Worm (Caenorhabditis elegans): ENCODE results near the gene srw-122.
"Not testable (repeated sequence)": the region's sequence is repeated elsewhere in the genome, so short reads cannot be mapped to it uniquely, and the experiment has no call there.

Gene srw-122

DNA sequence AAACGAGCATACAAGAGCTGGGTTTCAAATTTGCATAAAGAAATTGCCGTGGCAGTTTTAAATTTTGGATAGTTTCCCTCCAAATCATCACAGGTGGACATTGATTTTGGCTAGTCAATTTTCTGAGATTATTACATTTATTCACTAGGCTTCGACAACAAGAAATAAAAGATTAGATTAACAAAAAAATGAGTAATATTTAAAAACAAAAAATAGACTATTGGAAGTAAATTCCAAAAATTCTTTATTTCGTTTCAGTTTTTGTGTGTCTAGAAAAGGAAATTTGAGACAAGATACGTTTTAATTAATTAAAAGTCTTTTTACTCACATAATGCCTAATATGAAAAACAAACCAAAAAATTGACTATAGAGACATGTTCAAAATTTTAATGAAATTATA lies 6.2 kb upstream of the srw-122 start, which contains the start of gene srw-142:
srw-142 (minus strand) TSS at position 101 of the 400 bp plus-strand sequence.
- TF ChIP-seq tra-4 (tag; optimal IDR thresholded peaks at IDR 0.05): no peak
- no peak for TF ChIP-seq sea-1 (GFP tag; conservative IDR thresholded peaks at IDR 0.05)
- no peak for TF ChIP-seq B0310.2 (tag; optimal IDR thresholded peaks at IDR 0.05)
- no peak for TF ChIP-seq scrt-1 (GFP tag; IDR thresholded peaks at IDR 0.05)
- no peak for TF ChIP-seq tbx-37 (GFP tag; conservative IDR thresholded peaks at IDR 0.05)
- TF ChIP-seq F13C5.2 (tag; optimal IDR thresholded peaks at IDR 0.05): no peak
- TF ChIP-seq flt-1 (GFP tag; IDR thresholded peaks at IDR 0.05): no peak
- no peak for TF ChIP-seq tbx-11 (GFP tag; IDR thresholded peaks at IDR 0.05)
- TF ChIP-seq ceh-36 (tag; optimal IDR thresholded peaks at IDR 0.05): no peak
- TF ChIP-seq ets-7 (tag; optimal IDR thresholded peaks at IDR 0.05): no peak
- TF ChIP-seq pes-1 (GFP tag; IDR thresholded peaks at IDR 0.05): no peak
- TF ChIP-seq ama-1 (optimal IDR thresholded peaks at IDR 0.05): no peak
- TF ChIP-seq hmg-4 (GFP tag; optimal IDR thresholded peaks at IDR 0.05): no peak
- no peak for TF ChIP-seq hmbx-1 (tag; optimal IDR thresholded peaks at IDR 0.05)
- no peak for TF ChIP-seq hnd-1 (tag; optimal IDR thresholded peaks at IDR 0.05)

- not testable (repeated sequence) for TF ChIP-seq flt-1 (GFP tag; IDR thresholded peaks at IDR 0.05); tra-4 (tag; optimal IDR thresholded peaks at IDR 0.05); ceh-36 (tag; optimal IDR thresholded peaks at IDR 0.05)
These were observed 3.3 kb upstream of the srw-122 start, which contains the start of gene srh-248 for ce11 chrV:2955342-2955741. TSS of gene srh-248 (minus strand) at chrV:2955442.

ce11 chrV:2945602-2946001 lies 6.4 kb downstream of the srw-122 start, which contains the start of gene srh-87:
TSS of gene srh-87 (minus strand) at chrV:2945702.
- TF ChIP-seq ama-1 (optimal IDR thresholded peaks at IDR 0.05) (no peak), aly-1 (tag; optimal IDR thresholded peaks at IDR 0.05) (no peak), tra-4 (tag; optimal IDR thresholded peaks at IDR 0.05) (no peak), ets-7 (tag; optimal IDR thresholded peaks at IDR 0.05) (no peak), flt-1 (GFP tag; IDR thresholded peaks at IDR 0.05) (no peak), ceh-13 (GFP tag; optimal IDR thresholded peaks at IDR 0.05) (no peak), pes-1 (GFP tag; IDR thresholded peaks at IDR 0.05) (no peak), ceh-36 (tag; optimal IDR thresholded peaks at IDR 0.05) (no peak), hnd-1 (tag; optimal IDR thresholded peaks at IDR 0.05) (no peak), hmg-4 (GFP tag; optimal IDR thresholded peaks at IDR 0.05) (no peak), hmbx-1 (tag; optimal IDR thresholded peaks at IDR 0.05) (no peak), tbx-37 (GFP tag; conservative IDR thresholded peaks at IDR 0.05) (no peak), scrt-1 (GFP tag; IDR thresholded peaks at IDR 0.05) (no peak), F13C5.2 (tag; optimal IDR thresholded peaks at IDR 0.05) (no peak), sea-1 (GFP tag; conservative IDR thresholded peaks at IDR 0.05) (no peak), tbx-11 (GFP tag; IDR thresholded peaks at IDR 0.05) (no peak), B0310.2 (tag; optimal IDR thresholded peaks at IDR 0.05) (no peak)

DNA sequence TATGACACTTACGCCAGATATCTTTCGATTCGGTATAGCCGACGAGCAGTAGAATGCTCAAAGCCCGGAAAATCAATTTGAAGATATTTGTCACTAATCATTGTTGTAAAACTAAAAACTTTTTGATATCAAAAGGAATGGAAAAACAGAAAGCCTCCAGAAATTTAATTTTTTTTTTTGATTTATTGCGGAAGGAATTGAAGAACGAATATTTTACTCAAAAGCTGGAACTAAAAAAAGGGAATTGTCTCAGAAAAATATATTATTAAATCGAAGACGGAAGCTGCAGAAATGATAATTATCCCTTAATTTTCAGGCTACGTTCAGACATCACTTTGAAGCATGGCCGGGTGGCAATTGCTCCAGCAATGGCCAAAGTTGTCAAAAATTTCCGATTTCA lies 8.1 kb downstream of the srw-122 start, which contains the start of gene srw-137:
srw-137 (minus strand) TSS at position 101 of the 400 bp plus-strand sequence.
- TF ChIP-seq hmg-4 (GFP tag; optimal IDR thresholded peaks at IDR 0.05): no peak
- TF ChIP-seq flt-1 (GFP tag; IDR thresholded peaks at IDR 0.05): no peak
- TF ChIP-seq hmbx-1 (tag; optimal IDR thresholded peaks at IDR 0.05): no peak
- no peak for TF ChIP-seq tra-4 (tag; optimal IDR thresholded peaks at IDR 0.05)
- no peak for TF ChIP-seq tbx-37 (GFP tag; conservative IDR thresholded peaks at IDR 0.05)
- TF ChIP-seq tbx-11 (GFP tag; IDR thresholded peaks at IDR 0.05): no peak
- no peak for TF ChIP-seq B0310.2 (tag; optimal IDR thresholded peaks at IDR 0.05)
- no peak for TF ChIP-seq pes-1 (GFP tag; IDR thresholded peaks at IDR 0.05)
- no peak for TF ChIP-seq sea-1 (GFP tag; conservative IDR thresholded peaks at IDR 0.05)
- no peak for TF ChIP-seq aly-1 (tag; optimal IDR thresholded peaks at IDR 0.05)
- no peak for TF ChIP-seq F13C5.2 (tag; optimal IDR thresholded peaks at IDR 0.05)
- TF ChIP-seq ama-1 (optimal IDR thresholded peaks at IDR 0.05): no peak
- no peak for TF ChIP-seq ceh-36 (tag; optimal IDR thresholded peaks at IDR 0.05)
- no peak for TF ChIP-seq hnd-1 (tag; optimal IDR thresholded peaks at IDR 0.05)
- no peak for TF ChIP-seq ceh-13 (GFP tag; optimal IDR thresholded peaks at IDR 0.05)
- no peak for TF ChIP-seq scrt-1 (GFP tag; IDR thresholded peaks at IDR 0.05)
- no peak for TF ChIP-seq ets-7 (tag; optimal IDR thresholded peaks at IDR 0.05)

DNA sequence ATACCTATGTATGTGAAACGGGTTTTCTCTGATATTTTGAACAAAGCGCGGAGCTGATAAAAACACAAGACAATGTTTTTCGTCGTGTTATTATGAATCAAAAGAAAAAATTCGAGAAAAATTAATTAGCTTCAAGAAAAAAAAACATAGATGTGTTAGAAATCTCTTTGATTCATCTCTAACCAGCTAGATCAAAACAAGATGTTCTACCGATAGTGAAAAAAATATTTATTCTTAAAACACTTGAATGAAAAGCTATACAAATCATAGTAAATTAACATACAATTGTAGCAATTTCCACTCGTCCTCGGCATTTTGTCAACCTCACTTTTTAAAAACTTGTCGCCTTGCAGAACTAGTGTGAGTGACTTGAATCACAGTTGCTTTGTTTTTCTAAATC lies 9.8 kb downstream of the srw-122 start:
- no peak for TF ChIP-seq tra-4 (tag; optimal IDR thresholded peaks at IDR 0.05)

ce11 chrV:2941405-2941804 lies 10.6 kb downstream of the srw-122 start, which contains the start of gene srw-143:
TSS of gene srw-143 (minus strand) at chrV:2941505.
- TF ChIP-seq tra-4 (tag; optimal IDR thresholded peaks at IDR 0.05) (no peak), flt-1 (GFP tag; IDR thresholded peaks at IDR 0.05) (no peak), hmg-4 (GFP tag; optimal IDR thresholded peaks at IDR 0.05) (no peak), ama-1 (optimal IDR thresholded peaks at IDR 0.05) (no peak), ets-7 (tag; optimal IDR thresholded peaks at IDR 0.05) (no peak), hnd-1 (tag; optimal IDR thresholded peaks at IDR 0.05) (no peak), hmbx-1 (tag; optimal IDR thresholded peaks at IDR 0.05) (no peak), tbx-37 (GFP tag; conservative IDR thresholded peaks at IDR 0.05) (no peak), sea-1 (GFP tag; conservative IDR thresholded peaks at IDR 0.05) (no peak), B0310.2 (tag; optimal IDR thresholded peaks at IDR 0.05) (no peak), pes-1 (GFP tag; IDR thresholded peaks at IDR 0.05) (no peak), ceh-13 (GFP tag; optimal IDR thresholded peaks at IDR 0.05) (no peak)

- TF ChIP-seq hmbx-1 (tag; optimal IDR thresholded peaks at IDR 0.05): no peak
These were observed 13.5 kb downstream of the srw-122 start, which contains the start of gene srw-141 for ce11 chrV:2938497-2938896. TSS of gene srw-141 (minus strand) at chrV:2938597.

DNA sequence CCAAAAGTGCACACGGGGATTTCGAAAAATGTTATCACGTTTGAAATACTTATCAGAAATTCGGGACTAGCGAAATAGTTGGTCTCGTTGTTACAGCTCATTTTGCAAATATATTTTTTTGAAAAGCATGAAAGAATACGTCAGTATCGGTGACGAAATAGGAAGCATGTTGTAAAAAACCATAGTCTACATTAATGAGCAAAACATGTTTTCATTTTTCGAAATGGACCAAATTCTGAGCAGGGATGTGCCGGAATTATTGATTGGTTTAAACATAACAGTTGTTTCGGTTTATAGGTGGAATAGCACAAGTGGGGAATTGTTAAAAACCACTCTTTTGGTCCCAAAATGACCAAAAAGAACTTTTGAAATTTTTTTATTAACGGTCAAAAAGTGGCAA lies 17.9 kb downstream of the srw-122 start, which contains the start of gene srh-247:
srh-247 (minus strand) TSS at position 101 of the 400 bp plus-strand sequence.
- TF ChIP-seq aly-1 (tag; optimal IDR thresholded peaks at IDR 0.05) (no peak), ceh-36 (tag; optimal IDR thresholded peaks at IDR 0.05) (no peak), pes-1 (GFP tag; IDR thresholded peaks at IDR 0.05) (no peak)

All from whole organism, early embryonic.